Worm (Caenorhabditis elegans): ENCODE results near the gene fem-3.

The fem-3 gene

DNA sequence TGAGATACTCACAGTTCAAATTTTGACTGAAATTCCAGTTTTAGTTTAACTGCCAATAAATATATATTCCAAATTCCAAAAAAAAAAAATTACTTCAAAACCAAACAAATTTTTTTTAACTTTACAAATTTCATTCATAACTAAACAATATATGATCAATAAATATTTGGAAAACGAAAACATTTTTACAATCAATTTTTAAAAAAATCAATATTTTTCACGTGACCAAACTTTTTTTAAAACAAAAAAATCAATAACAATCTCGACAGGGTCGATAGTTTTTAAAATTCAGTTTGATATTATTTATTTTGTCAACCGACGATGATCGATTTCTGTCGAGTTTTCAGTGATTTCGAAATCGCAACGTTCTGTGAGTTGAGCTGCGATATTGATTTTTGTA, 45.4 kb downstream of the fem-3 start, which contains the start of gene F23B2.7:
Gene F23B2.7 (plus strand): TSS at position 301 of the 400 bp plus-strand sequence.
- no peak for TF ChIP-seq flh-1 (GFP tag; optimal IDR thresholded peaks at IDR 0.05)
- no peak for TF ChIP-seq tbx-8 (GFP tag; optimal IDR thresholded peaks at IDR 0.05)

DNA sequence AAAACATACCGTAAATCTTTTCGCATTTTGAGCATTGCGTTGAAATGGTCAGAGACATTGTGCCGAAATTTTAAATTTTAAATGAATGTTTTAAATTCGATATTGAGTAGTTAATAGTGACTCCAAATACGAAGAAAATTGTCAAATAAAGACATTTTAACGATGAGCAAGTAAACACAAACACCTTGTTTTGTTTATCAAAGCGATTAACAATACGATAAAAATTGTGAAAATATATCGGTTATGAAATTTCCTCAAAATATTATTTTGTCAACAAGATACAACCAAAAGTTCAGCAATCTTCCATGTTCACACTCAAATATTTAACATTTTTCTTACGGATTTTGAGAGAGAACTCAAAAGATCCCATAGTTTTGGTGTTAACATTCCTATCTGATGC, 49.5 kb downstream of the fem-3 start, which contains the start of gene F23B2.10:
Gene F23B2.10 (minus strand): TSS at position 101 of the 400 bp plus-strand sequence.
- no peak for TF ChIP-seq nhr-76 (tag; optimal IDR thresholded peaks at IDR 0.05)
- no peak for TF ChIP-seq cnd-1 (tag; optimal IDR thresholded peaks at IDR 0.05)
- TF ChIP-seq unc-120 (tag; optimal IDR thresholded peaks at IDR 0.05; ENCODE audit: poor library complexity, severe bottlenecking): no peak
- no peak for TF ChIP-seq pha-4 (tag; optimal IDR thresholded peaks at IDR 0.05)
- TF ChIP-seq hlh-1 (tag; optimal IDR thresholded peaks at IDR 0.05): no peak
- no peak for TF ChIP-seq ham-2 (GFP tag; optimal IDR thresholded peaks at IDR 0.05)
- no peak for TF ChIP-seq ceh-39 (tag; optimal IDR thresholded peaks at IDR 0.05)
- no peak for TF ChIP-seq M03D4.4 (tag; optimal IDR thresholded peaks at IDR 0.05)
- no peak for TF ChIP-seq tbx-8 (GFP tag; optimal IDR thresholded peaks at IDR 0.05)
- no peak for TF ChIP-seq nhr-237 (tag; optimal IDR thresholded peaks at IDR 0.05)
- TF ChIP-seq lin-32 (GFP tag; optimal IDR thresholded peaks at IDR 0.05): no peak
- TF ChIP-seq zip-8 (tag; optimal IDR thresholded peaks at IDR 0.05): no peak
- no peak for TF ChIP-seq unc-62 (GFP tag; optimal IDR thresholded peaks at IDR 0.05)
- TF ChIP-seq ces-1 (GFP tag; optimal IDR thresholded peaks at IDR 0.05): no peak
- no peak for TF ChIP-seq elt-1 (tag; optimal IDR thresholded peaks at IDR 0.05; ENCODE audit: borderline replicate concordance, insufficient read depth)
- no peak for TF ChIP-seq flh-1 (GFP tag; optimal IDR thresholded peaks at IDR 0.05)
- TF ChIP-seq sptf-1 (tag; optimal IDR thresholded peaks at IDR 0.05): no peak

Measured in whole organism, mixed stage, embryonic.